Fruit fly (Drosophila melanogaster): Measurements from ENCODE around the gene CG31673.

CG31673 gene

dm6 chr2L:20880476-20880875 lies 51.1 kb downstream of the CG31673 start (continued):
- TF ChIP-seq CG8632 (GFP tag; optimal IDR thresholded peaks at IDR 0.05) (peak; percentile 31), Ets21C (GFP tag; optimal IDR thresholded peaks at IDR 0.05) (peak; percentile 16), CG6792 (GFP tag; optimal IDR thresholded peaks at IDR 0.05) (peak; percentile 26), Hr39 (GFP tag; optimal IDR thresholded peaks at IDR 0.05) (peak; percentile 56), CG8319 (GFP tag; optimal IDR thresholded peaks at IDR 0.05) (peak; percentile 32), Eip78C (GFP tag) (peak; percentile 70), CG31627 (GFP tag; optimal IDR thresholded peaks at IDR 0.05) (peak; percentile 48), cyc (GFP tag; optimal IDR thresholded peaks at IDR 0.05) (peak; percentile 12), acj6 (GFP tag; optimal IDR thresholded peaks at IDR 0.05) (peak; percentile 19), net (GFP tag; optimal IDR thresholded peaks at IDR 0.05) (peak; percentile 0)
